Worm (Caenorhabditis elegans): ENCODE results near the gene C17H12.6.
"Not testable (repeated sequence)": the region's sequence is repeated elsewhere in the genome, so short reads cannot be mapped to it uniquely, and the experiment has no call there.

- not testable (repeated sequence) for TF ChIP-seq elt-2 (tag; optimal IDR thresholded peaks at IDR 0.05); ceh-30 (tag; optimal IDR thresholded peaks at IDR 0.05); nhr-11 (tag; optimal IDR thresholded peaks at IDR 0.05); ceh-19 (GFP tag; optimal IDR thresholded peaks at IDR 0.05); nfya-1 (tag; optimal IDR thresholded peaks at IDR 0.05); K09A11.1 (tag; optimal IDR thresholded peaks at IDR 0.05; ENCODE audit: insufficient read depth); hlh-6 (tag; optimal IDR thresholded peaks at IDR 0.05); pha-4 (tag; optimal IDR thresholded peaks at IDR 0.05); lin-11 (tag; optimal IDR thresholded peaks at IDR 0.05)
These were observed 5.2 kb upstream of the C17H12.6 start, which contains the start of gene H20E11.2 for ce11 chrIV:6827477-6827876.
